Worm (Caenorhabditis elegans) whole organism, L4 larva: ENCODE data around the gene npp-19.

Experiments
- D1046.2 ChIP-seq: fragments of 200-800 bp; sonication (Bioruptor generic); IDR thresholded peaks from 2 replicates; pipeline ENCODE4 v1.3.6; 2022; ENCODE audit warnings: missing genetic modification characterization, missing compliant biosample characterization
- F10B5.3 ChIP-seq: sonication (generic microtip); optimal IDR thresholded peaks from 2 replicates; lab custom pipeline; 2016; ENCODE audit warnings: mild to moderate bottlenecking, missing genetic modification characterization, missing compliant biosample characterization
- F26F4.8 ChIP-seq: fragments of 200-800 bp; sonication (Bioruptor generic); conservative IDR thresholded peaks from 2 replicates; pipeline ENCODE4 v1.3.6; 2022; ENCODE audit warnings: missing genetic modification characterization, missing compliant biosample characterization
- F37D6.2 ChIP-seq: sonication (generic microtip); optimal IDR thresholded peaks from 2 replicates; lab custom pipeline; 2016; ENCODE audit warnings: mild to moderate bottlenecking, missing genetic modification characterization, missing compliant biosample characterization
- F44E2.7 ChIP-seq: fragments of 200-800 bp; sonication (Bioruptor generic); IDR thresholded peaks from 2 replicates; pipeline ENCODE4 v2.1.2; 2022; ENCODE audit warnings: missing genetic modification characterization, missing compliant biosample characterization
- F49E8.2 ChIP-seq: sonication (generic microtip); optimal IDR thresholded peaks from 2 replicates; lab custom pipeline; 2016; ENCODE audit warnings: missing compliant biosample characterization, mild to moderate bottlenecking, missing genetic modification characterization, borderline replicate concordance
- Y105C5A.15 ChIP-seq: fragments of 200-800 bp; sonication (Bioruptor generic); IDR thresholded peaks from 2 replicates; pipeline ENCODE4 v1.3.6; 2022; ENCODE audit warnings: missing genetic modification characterization, missing compliant biosample characterization
- aha-1 ChIP-seq: fragments of 150-350 bp; peaks from one replicate; lab custom pipeline; 2014; ENCODE audit warnings: missing biosample characterization, missing genetic modification characterization
- ama-1 ChIP-seq: fragments of 150-350 bp; optimal IDR thresholded peaks from 2 replicates; lab custom pipeline; 2014; ENCODE audit warnings: inconsistent platforms, mixed read lengths
- ceh-28 ChIP-seq: fragments of 150-350 bp; optimal IDR thresholded peaks from 2 replicates; lab custom pipeline; 2014; ENCODE audit warnings: missing biosample characterization, missing genetic modification reagents, missing genetic modification characterization
- ces-1 ChIP-seq: fragments of 150-350 bp; sonication (generic microtip); optimal IDR thresholded peaks from 4 replicates; lab custom pipeline; 2014; ENCODE audit warnings: missing biosample characterization, missing genetic modification reagents, missing genetic modification characterization
- ctbp-1 ChIP-seq: fragments of 200-800 bp; sonication (Bioruptor generic); IDR thresholded peaks from 2 replicates; pipeline ENCODE4 v1.3.6; 2022; ENCODE audit warnings: missing genetic modification reagents, missing genetic modification characterization, missing compliant biosample characterization
- dmd-8 ChIP-seq: fragments of 200-800 bp; sonication (Bioruptor generic); IDR thresholded peaks from 2 replicates; pipeline ENCODE4 v1.3.6; 2022; ENCODE audit warnings: missing genetic modification characterization, missing compliant biosample characterization
- dpl-1 ChIP-seq: fragments of 150-350 bp; optimal IDR thresholded peaks from 2 replicates; lab custom pipeline; 2014; ENCODE audit warnings: missing biosample characterization, missing genetic modification reagents, missing genetic modification characterization
- duxl-1 ChIP-seq: sonication (generic microtip); optimal IDR thresholded peaks from 2 replicates; lab custom pipeline; 2016; ENCODE audit warnings: mild to moderate bottlenecking, missing genetic modification characterization, moderate library complexity, missing compliant biosample characterization; ENCODE audit not compliant: poor library complexity
- fkh-10 ChIP-seq: fragments of 150-350 bp; optimal IDR thresholded peaks from 2 replicates; lab custom pipeline; 2014; ENCODE audit warnings: missing biosample characterization, missing genetic modification reagents, missing genetic modification characterization
- hif-1 ChIP-seq, 2 experiments: sonication (generic microtip); optimal IDR thresholded peaks; 2 replicates each; lab custom pipeline; 2016 to 2017; ENCODE audit warnings: missing compliant biosample characterization in 2 of 2, missing genetic modification characterization in 2 of 2, missing genetic modification reagents in 2 of 2, missing genotype in 2 of 2, mild to moderate bottlenecking in 1 of 2
- hlh-11 ChIP-seq: fragments of 200-800 bp; sonication (Bioruptor generic); optimal IDR thresholded peaks from 2 replicates; lab custom pipeline; 2018; ENCODE audit warnings: mild to moderate bottlenecking, missing genetic modification characterization, missing compliant biosample characterization
- hmg-1.1 ChIP-seq: fragments of 200-800 bp; sonication (Bioruptor generic); IDR thresholded peaks from 2 replicates; pipeline ENCODE4 v1.3.6; 2022; ENCODE audit warnings: missing genetic modification reagents, missing genetic modification characterization, missing compliant biosample characterization
- jun-1 ChIP-seq: fragments of 150-350 bp; optimal IDR thresholded peaks from 2 replicates; lab custom pipeline; 2014; ENCODE audit warnings: missing biosample characterization, missing genetic modification reagents, missing genetic modification characterization
- lim-7 ChIP-seq: fragments of 200-800 bp; sonication (Bioruptor generic); IDR thresholded peaks from 2 replicates; pipeline ENCODE4 v1.3.6; 2022; ENCODE audit warnings: missing genetic modification characterization, missing compliant biosample characterization
- lin-38 ChIP-seq: fragments of 200-800 bp; sonication (Bioruptor generic); IDR thresholded peaks from 2 replicates; pipeline ENCODE4 v1.3.6; 2022; ENCODE audit warnings: missing genetic modification reagents, missing genetic modification characterization, missing compliant biosample characterization
- madf-9 ChIP-seq: fragments of 200-800 bp; sonication (Bioruptor generic); conservative IDR thresholded peaks from 2 replicates; pipeline ENCODE4 v1.3.6; 2022; ENCODE audit warnings: missing genetic modification reagents, missing genetic modification characterization, missing compliant biosample characterization
- mdt-29 ChIP-seq: fragments of 200-800 bp; sonication (Bioruptor generic); IDR thresholded peaks from 2 replicates; pipeline ENCODE4 v1.3.6; 2022; ENCODE audit warnings: missing genetic modification reagents, missing genetic modification characterization, missing compliant biosample characterization
- mes-2 ChIP-seq: sonication (generic microtip); optimal IDR thresholded peaks from 2 replicates; lab custom pipeline; 2016; ENCODE audit warnings: missing genotype, mild to moderate bottlenecking, missing genetic modification characterization, missing compliant biosample characterization; ENCODE audit not compliant: poor library complexity, severe bottlenecking
- nhr-10 ChIP-seq: fragments of 150-350 bp; optimal IDR thresholded peaks from 2 replicates; lab custom pipeline; 2014; ENCODE audit warnings: missing biosample characterization, missing genetic modification characterization
- nhr-11 ChIP-seq: fragments of 150-350 bp; optimal IDR thresholded peaks from 2 replicates; lab custom pipeline; 2014; ENCODE audit warnings: missing biosample characterization, missing genetic modification characterization
- nhr-25 ChIP-seq: sonication (generic microtip); optimal IDR thresholded peaks from 2 replicates; lab custom pipeline; 2017; ENCODE audit warnings: missing genetic modification characterization, mild to moderate bottlenecking, missing compliant biosample characterization, antibody characterized with exemption, moderate library complexity, borderline replicate concordance; ENCODE audit not compliant: insufficient read depth
- pha-4 ChIP-seq, 2 experiments: fragments of 150-350 bp in 1 of 2; fragments of 200-800 bp in 1 of 2; sonication (Bioruptor generic) in 1 of 2; IDR thresholded peaks in 1 of 2; optimal IDR thresholded peaks in 1 of 2; 2 replicates each; pipeline versions ENCODE4 v1.3.6 to Lab custom; 2014 to 2022; ENCODE audit warnings: missing genetic modification characterization in 2 of 2, missing genetic modification reagents in 2 of 2, missing biosample characterization in 1 of 2, missing compliant biosample characterization in 1 of 2
- set-16 ChIP-seq: fragments of 200-800 bp; sonication (Bioruptor generic); IDR thresholded peaks from 2 replicates; pipeline ENCODE4 v1.3.6; 2022; ENCODE audit warnings: missing genetic modification reagents, missing genetic modification characterization, missing compliant biosample characterization
- snpc-1.2 ChIP-seq: fragments of 200-800 bp; sonication (Bioruptor generic); IDR thresholded peaks from 2 replicates; pipeline ENCODE4 v1.3.6; 2022; ENCODE audit warnings: missing genetic modification reagents, missing genetic modification characterization, missing compliant biosample characterization
- snpc-4 ChIP-seq: fragments of 150-350 bp; optimal IDR thresholded peaks from 2 replicates; lab custom pipeline; 2014; ENCODE audit warnings: missing biosample characterization, missing genetic modification characterization
- unc-130 ChIP-seq: sonication (generic microtip); optimal IDR thresholded peaks from 2 replicates; lab custom pipeline; 2016; ENCODE audit warnings: missing genetic modification reagents, missing genetic modification characterization, missing compliant biosample characterization
- unc-62 ChIP-seq, 3 experiments: fragments of 150-350 bp in 1 of 3; sonication (generic microtip); optimal IDR thresholded peaks in 2 of 3; peaks in 1 of 3; 1 replicate in 1 of 3; 2 replicates in 2 of 3; lab custom pipeline; 2014 to 2017; ENCODE audit warnings: missing biosample characterization in 3 of 3, missing genetic modification characterization in 3 of 3, missing genetic modification reagents in 3 of 3, missing genotype in 1 of 3
- vab-7 ChIP-seq: fragments of 200-800 bp; sonication (Bioruptor generic); IDR thresholded peaks from 2 replicates; pipeline ENCODE4 v1.3.6; 2022; ENCODE audit warnings: missing genetic modification reagents, missing genetic modification characterization, missing compliant biosample characterization

Gene npp-19

DNA sequence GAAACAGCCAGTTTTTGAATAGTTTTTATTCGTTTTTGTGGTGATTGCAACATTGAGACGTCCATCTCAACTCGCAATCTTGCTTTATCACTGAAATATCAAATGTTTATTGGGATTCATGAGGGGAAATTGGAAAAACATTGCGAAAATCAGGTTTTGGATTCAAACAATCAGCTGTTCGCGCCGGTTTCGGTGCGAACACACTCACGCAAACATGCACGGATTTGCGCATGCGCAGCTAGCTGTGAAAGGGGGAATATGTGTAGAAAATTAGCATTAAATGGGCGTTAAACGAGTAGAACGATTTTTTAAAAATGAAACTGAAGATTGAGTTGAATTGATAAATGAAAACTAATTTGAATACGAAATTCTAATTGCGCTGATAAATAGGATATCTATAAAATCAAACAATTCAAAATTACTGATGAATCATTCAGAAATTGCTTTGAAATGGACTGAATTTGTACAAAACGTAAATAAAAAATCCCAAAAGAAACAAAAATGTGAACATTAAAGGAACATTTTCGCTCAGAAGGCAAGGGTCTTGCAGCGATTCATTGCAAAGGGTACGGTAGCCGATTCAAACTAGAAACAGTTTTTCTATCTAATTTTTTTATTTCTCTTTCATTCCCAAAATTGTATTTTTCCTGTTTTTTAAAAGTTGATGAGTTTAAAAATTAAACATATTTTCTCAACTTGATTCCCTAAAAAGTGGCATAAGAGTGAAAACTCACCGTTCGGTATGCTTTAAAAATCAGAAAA, 14.9 kb downstream of the npp-19 start, which contains the start of gene ect-2:
ect-2 (minus strand) TSS at position 762 of the 762 bp plus-strand sequence.
- TF ChIP-seq D1046.2 (GFP tag; lab: Robert Waterston, UW) (no peak), snpc-1.2 (GFP tag; lab: Robert Waterston, UW) (no peak), duxl-1 (no peak), pha-4 (GFP tag; IDR thresholded peaks at IDR 0.05; lab: Robert Waterston, UW) (no peak), pha-4 (tag; optimal IDR thresholded peaks at IDR 0.05; lab: Kevin White, UChicago) (no peak), dpl-1 (GFP tag; lab: Kevin White, UChicago) (peak; percentile 86), nhr-25 (tag; lab: Kevin White, UChicago) (no peak), F44E2.7 (GFP tag; lab: Robert Waterston, UW) (no peak), hmg-1.1 (GFP tag; lab: Robert Waterston, UW) (0 out of 2 replicates have a peak, but pooled peaks have one; percentile 18), snpc-4 (tag; lab: Kevin White, UChicago) (no peak), hlh-11 (tag; lab: Kevin White, UChicago) (peak; percentile 63), F49E8.2 (peak; percentile 21), aha-1 (peak; percentile 39), unc-130 (GFP tag; lab: Kevin White, UChicago) (peak; percentile 29), mes-2 (tag; lab: Kevin White, UChicago) (peak; percentile 44), ceh-28 (no peak), ama-1 (lab: Kevin White, UChicago) (no peak)

DNA sequence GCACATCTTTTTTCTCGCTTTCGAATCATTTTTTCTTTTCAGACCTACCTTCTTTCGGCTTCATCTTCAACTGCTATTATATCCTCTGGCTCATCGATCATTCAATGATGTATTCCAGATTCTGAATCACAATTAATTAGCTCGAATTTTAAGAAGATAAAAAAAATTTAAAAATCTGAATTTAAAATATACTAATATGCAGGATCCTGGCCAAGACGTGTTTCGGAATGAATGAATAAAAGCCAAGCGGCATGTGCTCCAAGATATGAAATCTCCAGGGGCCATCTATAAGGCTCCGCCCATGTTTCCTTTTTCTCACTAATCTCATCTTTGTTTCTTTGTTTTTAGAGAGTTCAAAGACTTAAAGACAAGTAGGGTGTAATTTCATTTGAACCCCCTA, 20.3 kb downstream of the npp-19 start, which contains the start of gene mpz-1:
mpz-1 (minus strand) TSS at position 101 of the 400 bp plus-strand sequence.
- no peak for TF ChIP-seq vab-7 (GFP tag; lab: Robert Waterston, UW)
- no peak for TF ChIP-seq set-16 (GFP tag; lab: Robert Waterston, UW)
- no peak for TF ChIP-seq nhr-11 (tag; lab: Kevin White, UChicago)
- TF ChIP-seq lim-7 = no peak
- no peak for TF ChIP-seq madf-9
- TF ChIP-seq F37D6.2 (tag; lab: Kevin White, UChicago) = no peak
- TF ChIP-seq mdt-29 = no peak

DNA sequence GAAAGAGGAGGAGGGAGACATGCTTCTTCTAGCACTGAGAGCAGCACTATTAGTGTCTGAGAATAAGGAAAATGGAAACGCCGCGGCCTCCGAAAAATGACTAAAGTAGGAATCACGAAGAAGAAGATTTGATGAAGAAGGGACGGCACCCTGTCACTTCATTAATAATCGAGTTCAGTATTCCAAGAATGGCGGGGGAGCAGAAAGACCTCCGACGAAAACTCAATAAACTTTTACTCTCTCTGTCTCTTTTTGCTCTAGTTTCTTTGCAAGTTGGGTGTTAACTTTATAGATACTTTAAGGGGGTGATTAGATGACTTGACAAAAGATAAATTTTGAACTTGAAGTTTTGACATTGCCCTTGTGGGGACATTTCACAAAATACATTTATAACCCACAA, 29.0 kb downstream of the npp-19 start:
- TF ChIP-seq fkh-10 (GFP tag; lab: Kevin White, UChicago) = peak; percentile 83
- 0 out of 2 replicates have a peak, but pooled peaks have one; percentile 43 for TF ChIP-seq ctbp-1 (GFP tag; lab: Robert Waterston, UW)
- no peak for TF ChIP-seq hlh-11 (tag; lab: Kevin White, UChicago)
- TF ChIP-seq ces-1 (GFP tag; lab: Kevin White, UChicago) = peak; percentile 79
- TF ChIP-seq, all 104 proteins: peak for 3

DNA sequence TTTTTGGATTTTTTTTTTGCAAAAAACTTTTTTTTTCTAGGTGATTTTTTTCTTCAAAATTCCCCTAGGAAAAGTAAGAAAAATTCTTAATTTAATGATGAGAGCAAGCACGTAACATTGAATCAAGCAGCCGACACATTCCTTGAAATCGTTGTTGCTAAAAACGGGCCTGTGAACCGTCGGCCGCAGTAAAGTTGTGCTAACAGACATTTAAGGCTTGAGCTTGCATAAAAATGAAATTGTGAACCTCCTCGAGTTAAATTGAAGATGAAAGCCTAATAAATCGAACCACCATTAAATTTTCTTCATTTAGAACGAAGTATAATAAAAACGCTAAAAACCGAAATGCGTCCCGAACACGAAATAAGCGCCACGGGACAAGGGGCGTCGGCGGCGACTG, 30.3 kb downstream of the npp-19 start:
- TF ChIP-seq hif-1 (tag; optimal IDR thresholded peaks at IDR 0.05; lab: Kevin White, UChicago) (no peak), Y105C5A.15 (GFP tag; lab: Robert Waterston, UW) (no peak), jun-1 (tag; lab: Kevin White, UChicago) (no peak), dmd-8 (GFP tag; lab: Robert Waterston, UW) (no peak), unc-62 (GFP tag; optimal IDR thresholded peaks at IDR 0.05 in 1 of 2; lab: Kevin White, UChicago) (peak in 1 of 2 experiments; percentile 74), unc-62 (tag; optimal IDR thresholded peaks at IDR 0.05; lab: Kevin White, UChicago) (no peak), F26F4.8 (no peak), lin-38 (GFP tag; lab: Robert Waterston, UW) (no peak), F10B5.3 (tag; lab: Kevin White, UChicago) (no peak), nhr-10 (no peak)
